Worm (Caenorhabditis elegans) whole organism, young adult: ENCODE data around the gene F52H2.15.

Source experiments
- B0261.1 ChIP-seq: sonication (generic microtip); optimal IDR thresholded peaks from 2 replicates; lab custom pipeline; 2016; ENCODE audit warnings: mild to moderate bottlenecking, missing genetic modification characterization, moderate library complexity, missing compliant biosample characterization
- B0336.3 ChIP-seq: fragments of 200-800 bp; sonication (Bioruptor generic); IDR thresholded peaks from 2 replicates; pipeline ENCODE4 v1.3.6; 2022; ENCODE audit warnings: missing genetic modification characterization, missing compliant biosample characterization
- C17E4.6 ChIP-seq: fragments of 200-800 bp; sonication (Bioruptor generic); IDR thresholded peaks from 2 replicates; pipeline ENCODE4 v1.3.6; 2022; ENCODE audit warnings: missing genetic modification reagents, missing genetic modification characterization, missing compliant biosample characterization
- F23B12.7 ChIP-seq: sonication (generic microtip); optimal IDR thresholded peaks from 2 replicates; lab custom pipeline; 2017; ENCODE audit warnings: missing genetic modification characterization, mild to moderate bottlenecking, missing compliant biosample characterization, antibody characterized with exemption, moderate library complexity; ENCODE audit not compliant: insufficient read depth
- F37B4.10 ChIP-seq: fragments of 200-800 bp; sonication (Bioruptor generic); IDR thresholded peaks from 2 replicates; pipeline ENCODE4 v1.3.6; 2022; ENCODE audit warnings: missing genetic modification characterization, missing compliant biosample characterization
- Y56A3A.18 ChIP-seq: fragments of 200-800 bp; sonication (Bioruptor generic); IDR thresholded peaks from 2 replicates; pipeline ENCODE4 v1.3.6; 2022; ENCODE audit warnings: missing genetic modification reagents, missing genetic modification characterization, missing compliant biosample characterization
- Y95B8A.8 ChIP-seq: fragments of 200-800 bp; sonication (Bioruptor generic); IDR thresholded peaks from 2 replicates; pipeline ENCODE4 v1.3.6; 2022; ENCODE audit warnings: missing genetic modification reagents, missing genetic modification characterization, missing compliant biosample characterization
- atf-7 ChIP-seq: sonication (generic microtip); optimal IDR thresholded peaks from 2 replicates; lab custom pipeline; 2017; ENCODE audit warnings: mild to moderate bottlenecking, missing genetic modification characterization, missing compliant biosample characterization
- bed-2 ChIP-seq: fragments of 200-800 bp; sonication (Bioruptor generic); IDR thresholded peaks from 2 replicates; pipeline ENCODE4 v1.3.6; 2022; ENCODE audit warnings: missing genetic modification reagents, missing genetic modification characterization, missing compliant biosample characterization
- ceh-27 ChIP-seq: fragments of 200-800 bp; sonication (Bioruptor generic); optimal IDR thresholded peaks from 2 replicates; lab custom pipeline; 2018; ENCODE audit warnings: mild to moderate bottlenecking, missing genetic modification characterization, moderate library complexity, missing compliant biosample characterization
- ceh-40 ChIP-seq: fragments of 200-800 bp; sonication (Bioruptor generic); IDR thresholded peaks from 2 replicates; pipeline ENCODE4 v1.3.6; 2022; ENCODE audit warnings: missing genetic modification characterization, missing compliant biosample characterization
- ceh-58 ChIP-seq: fragments of 200-800 bp; sonication (Bioruptor generic); IDR thresholded peaks from 2 replicates; pipeline ENCODE4 v1.3.6; 2022; ENCODE audit warnings: missing genetic modification characterization, missing compliant biosample characterization
- ceh-91 ChIP-seq: fragments of 200-800 bp; sonication (Bioruptor generic); IDR thresholded peaks from 2 replicates; pipeline ENCODE4 v1.3.6; 2022; ENCODE audit warnings: missing genetic modification reagents, missing genetic modification characterization, missing compliant biosample characterization
- die-1 ChIP-seq: sonication (generic microtip); optimal IDR thresholded peaks from 2 replicates; lab custom pipeline; 2016; ENCODE audit warnings: missing genotype, mild to moderate bottlenecking, missing genetic modification characterization, missing compliant biosample characterization
- dox-1 ChIP-seq: fragments of 200-800 bp; sonication (Bioruptor generic); IDR thresholded peaks from 2 replicates; pipeline ENCODE4 v1.3.6; 2022; ENCODE audit warnings: missing genetic modification reagents, missing genetic modification characterization, missing compliant biosample characterization
- efl-1 ChIP-seq: fragments of 150-350 bp; optimal IDR thresholded peaks from 2 replicates; lab custom pipeline; 2014; ENCODE audit warnings: missing biosample characterization, missing genetic modification reagents, missing genetic modification characterization
- egl-44 ChIP-seq: fragments of 200-800 bp; sonication (Bioruptor generic); IDR thresholded peaks from 2 replicates; pipeline ENCODE4 v1.3.6; 2022; ENCODE audit warnings: missing genetic modification reagents, missing genetic modification characterization, missing compliant biosample characterization
- egrh-3 ChIP-seq: fragments of 200-800 bp; sonication (Bioruptor generic); IDR thresholded peaks from 2 replicates; pipeline ENCODE4 v1.3.6; 2022; ENCODE audit warnings: missing genetic modification reagents, missing genetic modification characterization, missing compliant biosample characterization
- hlh-12 ChIP-seq: sonication (generic microtip); optimal IDR thresholded peaks from 2 replicates; lab custom pipeline; 2016; ENCODE audit warnings: missing genetic modification characterization, missing compliant biosample characterization
- hmg-20 ChIP-seq: fragments of 200-800 bp; sonication (Bioruptor generic); IDR thresholded peaks from 2 replicates; pipeline ENCODE4 v1.3.6; 2022; ENCODE audit warnings: missing genetic modification reagents, missing genetic modification characterization, missing compliant biosample characterization
- let-607 ChIP-seq, 2 experiments: fragments of 200-800 bp in 1 of 2; sonication (Bioruptor generic) in 1 of 2; sonication (generic microtip) in 1 of 2; optimal IDR thresholded peaks; 2 replicates each; lab custom pipeline; 2016 to 2018; ENCODE audit warnings: mild to moderate bottlenecking in 2 of 2, missing compliant biosample characterization in 2 of 2, missing genetic modification characterization in 2 of 2, moderate library complexity in 2 of 2, missing genotype in 1 of 2
- lin-35 ChIP-seq, 3 experiments: fragments of 150-350 bp in 2 of 3; sonication (generic microtip) in 1 of 3; optimal IDR thresholded peaks; 2 replicates each; lab custom pipeline; 2014 to 2018; ENCODE audit warnings: missing biosample characterization in 3 of 3, missing genetic modification characterization in 3 of 3, missing genetic modification reagents in 3 of 3
- lin-40 ChIP-seq: sonication (generic microtip); optimal IDR thresholded peaks from 2 replicates; lab custom pipeline; 2016; ENCODE audit warnings: missing genetic modification characterization, mild to moderate bottlenecking, missing compliant biosample characterization, missing genotype, missing genetic modification reagents
- madf-3 ChIP-seq: fragments of 200-800 bp; sonication (Bioruptor generic); IDR thresholded peaks from 2 replicates; pipeline ENCODE4 v1.3.6; 2022; ENCODE audit warnings: missing genetic modification reagents, missing genetic modification characterization, missing compliant biosample characterization
- madf-6 ChIP-seq: fragments of 200-800 bp; sonication (Bioruptor generic); IDR thresholded peaks from 2 replicates; pipeline ENCODE4 v1.3.6; 2022; ENCODE audit warnings: missing genetic modification reagents, missing genetic modification characterization, missing compliant biosample characterization
- mcd-1 ChIP-seq: fragments of 200-800 bp; sonication (Bioruptor generic); IDR thresholded peaks from 2 replicates; pipeline ENCODE4 v1.3.6; 2022; ENCODE audit warnings: missing genetic modification reagents, missing genetic modification characterization, missing compliant biosample characterization
- mel-28 ChIP-seq: sonication (generic microtip); optimal IDR thresholded peaks from 2 replicates; lab custom pipeline; 2016; ENCODE audit warnings: borderline replicate concordance, mild to moderate bottlenecking, missing genetic modification characterization, missing compliant biosample characterization
- nhr-179 ChIP-seq: sonication (generic microtip); optimal IDR thresholded peaks from 2 replicates; lab custom pipeline; 2016; ENCODE audit warnings: mild to moderate bottlenecking, missing genetic modification characterization, missing compliant biosample characterization
- nhr-80 ChIP-seq: sonication (generic microtip); optimal IDR thresholded peaks from 2 replicates; lab custom pipeline; 2016; ENCODE audit warnings: missing genetic modification characterization, missing compliant biosample characterization
- snpc-3.4 ChIP-seq: sonication (generic microtip); optimal IDR thresholded peaks from 2 replicates; lab custom pipeline; 2017; ENCODE audit warnings: missing genetic modification characterization, mild to moderate bottlenecking, missing compliant biosample characterization, antibody characterized with exemption, moderate library complexity, missing genotype, missing genetic modification reagents
- snpc-4 ChIP-seq, 5 experiments: fragments of 150-350 bp in 1 of 5; sonication (generic microtip) in 4 of 5; optimal IDR thresholded peaks; 2 replicates each; lab custom pipeline; 2014 to 2018; ENCODE audit warnings: missing genetic modification characterization in 5 of 5, missing biosample characterization in 3 of 5, antibody characterized with exemption in 2 of 5, mild to moderate bottlenecking in 2 of 5, missing compliant biosample characterization in 2 of 5, missing genotype in 2 of 5, moderate library complexity in 2 of 5, missing genetic modification reagents in 1 of 5
- tbx-9 ChIP-seq: sonication (generic microtip); optimal IDR thresholded peaks from 2 replicates; lab custom pipeline; 2016; ENCODE audit warnings: borderline replicate concordance, missing genetic modification characterization, inconsistent platforms, missing compliant biosample characterization
- ztf-6 ChIP-seq: fragments of 200-800 bp; sonication (Bioruptor generic); IDR thresholded peaks from 2 replicates; pipeline ENCODE4 v1.3.6; 2022; ENCODE audit warnings: missing genetic modification reagents, missing genetic modification characterization, missing compliant biosample characterization

F52H2.15 gene

ce11 chrX:2565308-2565773 lies at the start of gene F52H2.15:
F52H2.15 (plus strand) TSS chrX:2565358.
- TF ChIP-seq ztf-6 (GFP tag; lab: Robert Waterston, UW) (no peak), efl-1 (GFP tag; lab: Kevin White, UChicago) (no peak), atf-7 (tag; lab: Kevin White, UChicago) (no peak), egl-44 (GFP tag; lab: Robert Waterston, UW) (no peak), madf-6 (GFP tag; lab: Robert Waterston, UW) (no peak), lin-35 (GFP tag; optimal IDR thresholded peaks at IDR 0.05; lab: Kevin White, UChicago) (no peak), nhr-80 (tag; lab: Kevin White, UChicago) (peak; percentile 49)

- TF ChIP-seq ceh-27, result no peak
- TF ChIP-seq C17E4.6 (GFP tag; lab: Robert Waterston, UW), result no peak
- TF ChIP-seq egrh-3 (GFP tag; lab: Robert Waterston, UW), result peak; percentile 65; the same call in 1 of the 2 replicates
- TF ChIP-seq bed-2 (GFP tag; lab: Robert Waterston, UW), result no peak
- TF ChIP-seq B0336.3 (GFP tag; lab: Robert Waterston, UW), result no peak
- TF ChIP-seq B0261.1 (tag; lab: Kevin White, UChicago), result no peak
- TF ChIP-seq, all 124 proteins: peak for 1
Observed at ce11 chrX:2516949-2517696, 48.0 kb upstream of the F52H2.15 start.

ce11 chrX:2520461-2520860 lies 44.7 kb upstream of the F52H2.15 start:
- no peak for TF ChIP-seq let-607 (tag; optimal IDR thresholded peaks at IDR 0.05; lab: Kevin White, UChicago)
- no peak for TF ChIP-seq nhr-179 (tag; lab: Kevin White, UChicago)
- no peak for TF ChIP-seq mel-28 (tag; lab: Kevin White, UChicago)
- TF ChIP-seq nhr-80 (tag; lab: Kevin White, UChicago), result no peak
- no peak for TF ChIP-seq madf-3 (GFP tag; lab: Robert Waterston, UW)
- TF ChIP-seq Y56A3A.18 (GFP tag; lab: Robert Waterston, UW), result no peak
- no peak for TF ChIP-seq F37B4.10 (GFP tag; lab: Robert Waterston, UW)
- TF ChIP-seq snpc-3.4, result no peak
- no peak for TF ChIP-seq tbx-9 (tag; lab: Kevin White, UChicago)
- TF ChIP-seq hmg-20, result no peak
- TF ChIP-seq ceh-58 (GFP tag; lab: Robert Waterston, UW), result no peak
- no peak for TF ChIP-seq F23B12.7 (tag; lab: Kevin White, UChicago)
- no peak for TF ChIP-seq snpc-4 (GFP tag; optimal IDR thresholded peaks at IDR 0.05; lab: Kevin White, UChicago)
- TF ChIP-seq snpc-4 (tag; optimal IDR thresholded peaks at IDR 0.05; lab: Kevin White, UChicago), result no peak
- TF ChIP-seq dox-1, result no peak
- no peak for TF ChIP-seq mcd-1 (GFP tag; lab: Robert Waterston, UW)
- no peak for TF ChIP-seq hlh-12 (tag; lab: Kevin White, UChicago)
- no peak for TF ChIP-seq ceh-40
- no peak for TF ChIP-seq die-1 (tag; lab: Kevin White, UChicago)
- no peak for TF ChIP-seq lin-40 (tag; lab: Kevin White, UChicago)
- no peak for TF ChIP-seq ceh-91

ce11 chrX:2522658-2523057 lies 42.5 kb upstream of the F52H2.15 start:
- TF ChIP-seq dox-1 (peak; percentile 40; the same call in 1 of the 2 replicates), Y95B8A.8 (GFP tag; lab: Robert Waterston, UW) (no peak), mel-28 (tag; lab: Kevin White, UChicago) (no peak)
